Worm (Caenorhabditis elegans) whole organism, young adult: ENCODE data around the gene clk-2.

Experiments used
- B0019.2 ChIP-seq: fragments of 200-800 bp; sonication (Bioruptor generic); conservative IDR thresholded peaks from 2 replicates; pipeline ENCODE4 v1.3.6; 2022; ENCODE audit warnings: missing genetic modification reagents, missing genetic modification characterization, missing compliant biosample characterization
- C06A6.2 ChIP-seq: fragments of 200-800 bp; sonication (Bioruptor generic); conservative IDR thresholded peaks from 2 replicates; pipeline ENCODE4 v1.3.6; 2022; ENCODE audit warnings: missing genetic modification characterization, missing compliant biosample characterization
- D2030.7 ChIP-seq: fragments of 200-800 bp; sonication (Bioruptor generic); IDR thresholded peaks from 2 replicates; pipeline ENCODE4 v1.3.6; 2022; ENCODE audit warnings: missing genetic modification reagents, missing genetic modification characterization, missing compliant biosample characterization
- F10E7.11 ChIP-seq: sonication (generic microtip); optimal IDR thresholded peaks from 2 replicates; lab custom pipeline; 2017; ENCODE audit warnings: mild to moderate bottlenecking, missing genetic modification characterization, moderate library complexity, missing compliant biosample characterization
- F23B12.7 ChIP-seq: sonication (generic microtip); optimal IDR thresholded peaks from 2 replicates; lab custom pipeline; 2017; ENCODE audit warnings: missing genetic modification characterization, mild to moderate bottlenecking, missing compliant biosample characterization, antibody characterized with exemption, moderate library complexity; ENCODE audit not compliant: insufficient read depth
- F52B5.7 ChIP-seq: sonication (generic microtip); optimal IDR thresholded peaks from 2 replicates; lab custom pipeline; 2016; ENCODE audit warnings: mild to moderate bottlenecking, missing genetic modification characterization, missing compliant biosample characterization
- F57A8.1 ChIP-seq: fragments of 200-800 bp; sonication (Bioruptor generic); optimal IDR thresholded peaks from 2 replicates; lab custom pipeline; 2018; ENCODE audit warnings: mild to moderate bottlenecking, missing genetic modification characterization, moderate library complexity, missing compliant biosample characterization
- K11D2.4 ChIP-seq: fragments of 200-800 bp; sonication (Bioruptor generic); IDR thresholded peaks from 2 replicates; pipeline ENCODE4 v1.3.6; 2022; ENCODE audit warnings: missing genetic modification reagents, missing genetic modification characterization, missing compliant biosample characterization
- K12H6.12 ChIP-seq: fragments of 200-800 bp; sonication (Bioruptor generic); optimal IDR thresholded peaks from 2 replicates; lab custom pipeline; 2018; ENCODE audit warnings: mild to moderate bottlenecking, missing genetic modification characterization, missing compliant biosample characterization
- Y56A3A.18 ChIP-seq: fragments of 200-800 bp; sonication (Bioruptor generic); IDR thresholded peaks from 2 replicates; pipeline ENCODE4 v1.3.6; 2022; ENCODE audit warnings: missing genetic modification reagents, missing genetic modification characterization, missing compliant biosample characterization
- ZK185.1 ChIP-seq: sonication (generic microtip); optimal IDR thresholded peaks from 2 replicates; lab custom pipeline; 2016; ENCODE audit warnings: mild to moderate bottlenecking, missing genetic modification characterization, missing compliant biosample characterization; ENCODE audit not compliant: poor library complexity, severe bottlenecking
- ama-1 ChIP-seq, 3 experiments: fragments of 150-350 bp in 1 of 3; sonication (generic microtip) in 2 of 3; optimal IDR thresholded peaks; 2 replicates each; lab custom pipeline; 2014 to 2018; ENCODE audit warnings: missing biosample characterization in 2 of 3, missing genetic modification characterization in 2 of 3, missing genetic modification reagents in 2 of 3
- aptf-3 ChIP-seq: fragments of 200-800 bp; sonication (Bioruptor generic); IDR thresholded peaks from 2 replicates; pipeline ENCODE4 v1.3.6; 2022; ENCODE audit warnings: missing genetic modification characterization, missing compliant biosample characterization
- attf-5 ChIP-seq: fragments of 200-800 bp; sonication (Bioruptor generic); optimal IDR thresholded peaks from 2 replicates; lab custom pipeline; 2018; ENCODE audit warnings: mild to moderate bottlenecking, missing genetic modification characterization, missing compliant biosample characterization
- bed-1 ChIP-seq: fragments of 200-800 bp; sonication (Bioruptor generic); IDR thresholded peaks from 2 replicates; pipeline ENCODE4 v1.3.6; 2022; ENCODE audit warnings: missing genetic modification reagents, missing genetic modification characterization, missing compliant biosample characterization
- ccch-3 ChIP-seq: fragments of 200-800 bp; sonication (Bioruptor generic); optimal IDR thresholded peaks from 2 replicates; lab custom pipeline; 2018; ENCODE audit warnings: mild to moderate bottlenecking, missing genetic modification characterization, missing compliant biosample characterization
- cebp-1 ChIP-seq, 2 experiments: fragments of 200-800 bp in 1 of 2; sonication (Bioruptor generic) in 1 of 2; sonication (generic microtip) in 1 of 2; IDR thresholded peaks in 1 of 2; optimal IDR thresholded peaks in 1 of 2; 2 replicates each; pipeline versions ENCODE4 v1.3.6 to Lab custom; 2017 to 2022; ENCODE audit warnings: missing compliant biosample characterization in 2 of 2, missing genetic modification characterization in 2 of 2, mild to moderate bottlenecking in 1 of 2, missing genetic modification reagents in 1 of 2, moderate library complexity in 1 of 2
- ceh-27 ChIP-seq: fragments of 200-800 bp; sonication (Bioruptor generic); optimal IDR thresholded peaks from 2 replicates; lab custom pipeline; 2018; ENCODE audit warnings: mild to moderate bottlenecking, missing genetic modification characterization, moderate library complexity, missing compliant biosample characterization
- ceh-58 ChIP-seq: fragments of 200-800 bp; sonication (Bioruptor generic); IDR thresholded peaks from 2 replicates; pipeline ENCODE4 v1.3.6; 2022; ENCODE audit warnings: missing genetic modification characterization, missing compliant biosample characterization
- efl-1 ChIP-seq: fragments of 150-350 bp; optimal IDR thresholded peaks from 2 replicates; lab custom pipeline; 2014; ENCODE audit warnings: missing biosample characterization, missing genetic modification reagents, missing genetic modification characterization
- ekl-4 ChIP-seq: fragments of 200-800 bp; sonication (Bioruptor generic); IDR thresholded peaks from 2 replicates; pipeline ENCODE4 v1.3.6; 2022; ENCODE audit warnings: missing genetic modification reagents, missing genetic modification characterization, missing compliant biosample characterization
- hlh-26 ChIP-seq: fragments of 200-800 bp; sonication (Bioruptor generic); conservative IDR thresholded peaks from 2 replicates; pipeline ENCODE4 v1.3.6; 2022; ENCODE audit warnings: missing genetic modification reagents, missing genetic modification characterization, missing compliant biosample characterization
- hmg-1.2 ChIP-seq: fragments of 200-800 bp; sonication (Bioruptor generic); IDR thresholded peaks from 2 replicates; pipeline ENCODE4 v1.3.6; 2022; ENCODE audit warnings: missing genetic modification reagents, missing genetic modification characterization, missing compliant biosample characterization
- hsf-1 ChIP-seq: fragments of 200-800 bp; sonication (Bioruptor generic); IDR thresholded peaks from 2 replicates; pipeline ENCODE4 v1.3.6; 2022; ENCODE audit warnings: missing genetic modification reagents, missing genetic modification characterization, missing compliant biosample characterization
- let-526 ChIP-seq: fragments of 200-800 bp; sonication (Bioruptor generic); IDR thresholded peaks from 2 replicates; pipeline ENCODE4 v1.3.6; 2022; ENCODE audit warnings: missing genetic modification reagents, missing genetic modification characterization, missing compliant biosample characterization
- lin-26 ChIP-seq: fragments of 200-800 bp; sonication (Bioruptor generic); IDR thresholded peaks from 2 replicates; pipeline ENCODE4 v1.3.6; 2022; ENCODE audit warnings: missing genetic modification reagents, missing genetic modification characterization, missing compliant biosample characterization
- lin-40 ChIP-seq: sonication (generic microtip); optimal IDR thresholded peaks from 2 replicates; lab custom pipeline; 2016; ENCODE audit warnings: missing genetic modification characterization, mild to moderate bottlenecking, missing compliant biosample characterization, missing genotype, missing genetic modification reagents
- madf-3 ChIP-seq: fragments of 200-800 bp; sonication (Bioruptor generic); IDR thresholded peaks from 2 replicates; pipeline ENCODE4 v1.3.6; 2022; ENCODE audit warnings: missing genetic modification reagents, missing genetic modification characterization, missing compliant biosample characterization
- mel-28 ChIP-seq: sonication (generic microtip); optimal IDR thresholded peaks from 2 replicates; lab custom pipeline; 2016; ENCODE audit warnings: borderline replicate concordance, mild to moderate bottlenecking, missing genetic modification characterization, missing compliant biosample characterization
- mes-4 ChIP-seq: sonication (generic microtip); optimal IDR thresholded peaks from 2 replicates; lab custom pipeline; 2016; ENCODE audit warnings: missing genotype, missing genetic modification characterization, missing compliant biosample characterization
- nfya-1 ChIP-seq: sonication (generic microtip); optimal IDR thresholded peaks from 2 replicates; lab custom pipeline; 2017; ENCODE audit warnings: antibody characterized with exemption, missing compliant biosample characterization, missing genetic modification characterization, borderline replicate concordance; ENCODE audit not compliant: insufficient read depth
- nfya-2 ChIP-seq: fragments of 200-800 bp; sonication (Bioruptor generic); IDR thresholded peaks from 2 replicates; pipeline ENCODE4 v1.3.6; 2022; ENCODE audit warnings: missing genetic modification reagents, missing genetic modification characterization, missing compliant biosample characterization
- nfyb-1 ChIP-seq: fragments of 200-800 bp; sonication (Bioruptor generic); IDR thresholded peaks from 2 replicates; pipeline ENCODE4 v1.3.6; 2022; ENCODE audit warnings: missing genetic modification reagents, missing genetic modification characterization, missing compliant biosample characterization
- nhr-120 ChIP-seq: fragments of 200-800 bp; sonication (Bioruptor generic); IDR thresholded peaks from 2 replicates; pipeline ENCODE4 v1.3.6; 2022; ENCODE audit warnings: missing genetic modification characterization, missing compliant biosample characterization
- nhr-27 ChIP-seq: fragments of 200-800 bp; sonication (Bioruptor generic); optimal IDR thresholded peaks from 2 replicates; lab custom pipeline; 2018; ENCODE audit warnings: mild to moderate bottlenecking, missing genetic modification characterization, moderate library complexity, missing compliant biosample characterization
- repo-1 ChIP-seq: sonication (generic microtip); optimal IDR thresholded peaks from 2 replicates; lab custom pipeline; 2017; ENCODE audit warnings: mild to moderate bottlenecking, missing genetic modification characterization, missing compliant biosample characterization
- sea-2 ChIP-seq: fragments of 200-800 bp; sonication (Bioruptor generic); IDR thresholded peaks from 2 replicates; pipeline ENCODE4 v1.3.6; 2022; ENCODE audit warnings: missing genetic modification characterization, missing compliant biosample characterization
- snpc-1.1 ChIP-seq: sonication (generic microtip); optimal IDR thresholded peaks from 2 replicates; lab custom pipeline; 2017; ENCODE audit warnings: missing genetic modification characterization, mild to moderate bottlenecking, missing compliant biosample characterization, antibody characterized with exemption, moderate library complexity, missing genotype, missing genetic modification reagents; ENCODE audit not compliant: insufficient read depth
- snpc-1.3 ChIP-seq: sonication (generic microtip); optimal IDR thresholded peaks from 2 replicates; lab custom pipeline; 2017; ENCODE audit warnings: missing genetic modification characterization, mild to moderate bottlenecking, missing compliant biosample characterization, antibody characterized with exemption, moderate library complexity, missing genotype, missing genetic modification reagents; ENCODE audit not compliant: insufficient read depth
- snpc-3.4 ChIP-seq: sonication (generic microtip); optimal IDR thresholded peaks from 2 replicates; lab custom pipeline; 2017; ENCODE audit warnings: missing genetic modification characterization, mild to moderate bottlenecking, missing compliant biosample characterization, antibody characterized with exemption, moderate library complexity, missing genotype, missing genetic modification reagents
- tbp1 ChIP-seq: fragments of 200-800 bp; sonication (Bioruptor generic); optimal IDR thresholded peaks from 2 replicates; lab custom pipeline; 2018; ENCODE audit warnings: mild to moderate bottlenecking, missing genetic modification characterization, missing compliant biosample characterization
- tbx-9 ChIP-seq: sonication (generic microtip); optimal IDR thresholded peaks from 2 replicates; lab custom pipeline; 2016; ENCODE audit warnings: borderline replicate concordance, missing genetic modification characterization, inconsistent platforms, missing compliant biosample characterization
- unc-130 ChIP-seq: sonication (generic microtip); optimal IDR thresholded peaks from 2 replicates; lab custom pipeline; 2016; ENCODE audit warnings: missing genetic modification reagents, missing genetic modification characterization, missing compliant biosample characterization
- zfh-2 ChIP-seq: fragments of 200-800 bp; sonication (Bioruptor generic); conservative IDR thresholded peaks from 2 replicates; pipeline ENCODE4 v1.3.6; 2022; ENCODE audit warnings: missing genetic modification reagents, missing genetic modification characterization, missing compliant biosample characterization
- ztf-26 ChIP-seq: sonication (generic microtip); optimal IDR thresholded peaks from 2 replicates; lab custom pipeline; 2017; ENCODE audit warnings: missing genetic modification characterization, missing compliant biosample characterization
- ztf-6 ChIP-seq: fragments of 200-800 bp; sonication (Bioruptor generic); IDR thresholded peaks from 2 replicates; pipeline ENCODE4 v1.3.6; 2022; ENCODE audit warnings: missing genetic modification reagents, missing genetic modification characterization, missing compliant biosample characterization

The clk-2 gene

DNA sequence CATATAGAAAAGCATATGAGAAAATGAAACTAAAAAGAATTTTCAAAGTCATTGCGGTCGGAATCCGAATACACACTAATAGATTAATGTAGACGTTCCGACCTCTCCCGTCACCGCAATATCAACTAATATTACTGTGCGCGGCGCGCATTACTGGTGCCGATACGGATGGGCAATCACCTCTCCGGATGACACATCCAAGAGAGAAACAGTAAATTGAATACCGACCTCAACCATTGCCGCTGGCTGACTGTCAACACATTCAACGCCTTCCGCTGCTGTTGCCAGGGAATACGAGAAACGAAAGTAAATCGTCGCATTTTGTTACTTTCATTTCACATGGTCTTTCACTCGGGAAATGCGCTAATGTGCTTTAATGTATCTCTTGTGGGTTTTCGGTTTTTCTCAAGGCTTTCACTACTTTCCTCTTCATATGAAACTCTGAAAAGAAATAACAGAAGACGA lies 23.4 kb downstream of the clk-2 start:
- TF ChIP-seq lin-40, result peak; percentile 14
- TF ChIP-seq hsf-1 (GFP tag; lab: Robert Waterston, UW), result peak; percentile 70
- TF ChIP-seq let-526, result no peak
- no peak for TF ChIP-seq nfya-1 (tag; lab: Kevin White, UChicago)
- no peak for TF ChIP-seq K11D2.4 (GFP tag; lab: Robert Waterston, UW)
- TF ChIP-seq nfya-2 (GFP tag; lab: Robert Waterston, UW), result peak; percentile 94
- TF ChIP-seq snpc-3.4 (tag; lab: Kevin White, UChicago), result peak; percentile 48
- peak; percentile 56 for TF ChIP-seq unc-130 (GFP tag; lab: Kevin White, UChicago)
- peak; percentile 89 for TF ChIP-seq F52B5.7
- no peak for TF ChIP-seq K12H6.12
- no peak for TF ChIP-seq zfh-2
- no peak for TF ChIP-seq sea-2
- peak; percentile 21 for TF ChIP-seq snpc-1.3 (tag; lab: Kevin White, UChicago)
- TF ChIP-seq tbx-9 (tag; lab: Kevin White, UChicago), result peak; percentile 94
- no peak for TF ChIP-seq C06A6.2
- peak; percentile 76 for TF ChIP-seq ekl-4
- TF ChIP-seq tbp1 (GFP tag; lab: Kevin White, UChicago), result peak; percentile 43
- 0 out of 2 replicates have a peak, but pooled peaks have one; percentile 5 for TF ChIP-seq bed-1 (GFP tag; lab: Robert Waterston, UW)
- peak; percentile 87 for TF ChIP-seq madf-3 (GFP tag; lab: Robert Waterston, UW)
- no peak for TF ChIP-seq ztf-26
- TF ChIP-seq F23B12.7 (tag; lab: Kevin White, UChicago), result no peak
- no peak for TF ChIP-seq ztf-6
- peak; percentile 11 for TF ChIP-seq attf-5
- no peak; the same call in 1 of the 2 replicates for TF ChIP-seq lin-26
- TF ChIP-seq D2030.7, result peak; percentile 30; the same call in 1 of the 2 replicates
- peak; percentile 90; the same call in 1 of the 2 replicates for TF ChIP-seq ceh-58
- no peak for TF ChIP-seq ama-1 (optimal IDR thresholded peaks at IDR 0.05; lab: Kevin White, UChicago)
- peak; percentile 53 to 90 for TF ChIP-seq ama-1 (GFP tag; optimal IDR thresholded peaks at IDR 0.05; lab: Kevin White, UChicago)
- TF ChIP-seq ZK185.1, result no peak
- peak; percentile 69 for TF ChIP-seq repo-1
- no peak for TF ChIP-seq B0019.2 (GFP tag; lab: Robert Waterston, UW)
- TF ChIP-seq aptf-3, result 0 out of 2 replicates have a peak, but pooled peaks have one; percentile 7
- TF ChIP-seq mes-4, result no peak
- peak; percentile 81 for TF ChIP-seq Y56A3A.18 (GFP tag; lab: Robert Waterston, UW)
- no peak for TF ChIP-seq nhr-120 (GFP tag; lab: Robert Waterston, UW)
- no peak for TF ChIP-seq hlh-26 (GFP tag; lab: Robert Waterston, UW)
- no peak for TF ChIP-seq snpc-1.1 (tag; lab: Kevin White, UChicago)
- peak; percentile 36 for TF ChIP-seq ceh-27
- TF ChIP-seq ccch-3 (GFP tag; lab: Kevin White, UChicago), result no peak
- peak; percentile 34 for TF ChIP-seq hmg-1.2
- TF ChIP-seq F57A8.1 (GFP tag; lab: Kevin White, UChicago), result no peak
- TF ChIP-seq nfyb-1 (GFP tag; lab: Robert Waterston, UW), result peak; percentile 68; the same call in 1 of the 2 replicates
- peak; percentile 81 for TF ChIP-seq nhr-27 (tag; lab: Kevin White, UChicago)
- TF ChIP-seq efl-1 (GFP tag; lab: Kevin White, UChicago), result no peak
- no peak for TF ChIP-seq mel-28 (tag; lab: Kevin White, UChicago)
- TF ChIP-seq F10E7.11, result peak; percentile 89
- no peak for TF ChIP-seq cebp-1 (GFP tag; IDR thresholded peaks at IDR 0.05; lab: Robert Waterston, UW)
- peak; percentile 45 for TF ChIP-seq cebp-1 (tag; optimal IDR thresholded peaks at IDR 0.05; lab: Kevin White, UChicago)
